Fruit fly (Drosophila melanogaster) whole organism, embryonic: ENCODE results near the gene MP1.

ENCODE experiments used
- ATbp ChIP-seq: fragments of 200-800 bp; sonication (Bioruptor generic); optimal IDR thresholded peaks from 2 replicates; lab custom pipeline; 2017; ENCODE audit warnings: missing biosample characterization, mild to moderate bottlenecking, missing genetic modification characterization, missing genetic modification reagents
- Asciz ChIP-seq: fragments of 200-800 bp; sonication (Bioruptor generic); optimal IDR thresholded peaks from 2 replicates; lab custom pipeline; 2017; ENCODE audit warnings: missing biosample characterization, mild to moderate bottlenecking, missing genetic modification characterization, missing genetic modification reagents
- B-H2 ChIP-seq: fragments of 200-800 bp; sonication (Bioruptor generic); optimal IDR thresholded peaks from 2 replicates; lab custom pipeline; 2018; ENCODE audit warnings: missing biosample characterization, mild to moderate bottlenecking, missing genetic modification characterization
- Bdp1 ChIP-seq: fragments of 200-800 bp; sonication (Bioruptor generic); optimal IDR thresholded peaks from 3 replicates; lab custom pipeline; 2016; ENCODE audit warnings: missing biosample characterization, missing genetic modification characterization
- CG11696 ChIP-seq: fragments of 200-800 bp; sonication (Bioruptor generic); IDR thresholded peaks from 2 replicates; pipeline ENCODE4 v1.3.6; 2022; ENCODE audit warnings: missing biosample characterization, missing genetic modification characterization
- CG14014 ChIP-seq: fragments of 200-800 bp; sonication (Bioruptor generic); IDR thresholded peaks from 2 replicates; pipeline ENCODE4 v1.3.6; 2022; ENCODE audit warnings: missing biosample characterization, missing genetic modification characterization
- CG15011 ChIP-seq: fragments of 200-800 bp; sonication (Bioruptor generic); optimal IDR thresholded peaks from 3 replicates; lab custom pipeline; 2018; ENCODE audit warnings: missing biosample characterization, mild to moderate bottlenecking, missing genetic modification characterization
- CG1529 ChIP-seq: fragments of 200-800 bp; sonication (Bioruptor generic); optimal IDR thresholded peaks from 3 replicates; lab custom pipeline; 2018; ENCODE audit warnings: missing biosample characterization, missing genetic modification characterization
- CG17328 ChIP-seq: fragments of 200-800 bp; sonication (Bioruptor generic); IDR thresholded peaks from 2 replicates; pipeline ENCODE4 v1.3.6; 2022; ENCODE audit warnings: missing biosample characterization, missing genetic modification characterization
- CG17359 ChIP-seq: fragments of 200-800 bp; sonication (Bioruptor generic); optimal IDR thresholded peaks from 3 replicates; lab custom pipeline; 2018; ENCODE audit warnings: missing biosample characterization, mild to moderate bottlenecking, missing genetic modification characterization, moderate library complexity
- CG17802 ChIP-seq: fragments of 200-800 bp; sonication (Bioruptor generic); optimal IDR thresholded peaks from 2 replicates; lab custom pipeline; 2018; ENCODE audit warnings: missing biosample characterization, mild to moderate bottlenecking, missing genetic modification characterization, moderate library complexity
- CG2199 ChIP-seq: fragments of 200-800 bp; sonication (Bioruptor generic); IDR thresholded peaks from 3 replicates; pipeline ENCODE4 v1.3.6; 2022; ENCODE audit warnings: missing biosample characterization, missing genetic modification characterization
- CG31224 ChIP-seq: fragments of 200-800 bp; sonication (Bioruptor generic); IDR thresholded peaks from 2 replicates; pipeline ENCODE4 v1.3.6; 2022; ENCODE audit warnings: missing biosample characterization, missing genetic modification characterization
- CG32767 ChIP-seq: fragments of 200-800 bp; sonication (Bioruptor generic); IDR thresholded peaks from 2 replicates; pipeline ENCODE4 v1.3.6; 2022; ENCODE audit warnings: missing biosample characterization, missing genetic modification characterization
- CG4730 ChIP-seq: fragments of 200-800 bp; sonication (Bioruptor generic); IDR thresholded peaks from 2 replicates; pipeline ENCODE4 v1.3.6; 2022; ENCODE audit warnings: missing biosample characterization, missing genetic modification characterization
- CG6683 ChIP-seq: fragments of 200-800 bp; sonication (Bioruptor generic); optimal IDR thresholded peaks from 2 replicates; lab custom pipeline; 2017; ENCODE audit warnings: missing biosample characterization, mild to moderate bottlenecking, missing genetic modification characterization, missing genetic modification reagents
- CG7839 ChIP-seq: fragments of 200-800 bp; sonication (Bioruptor generic); optimal IDR thresholded peaks from 3 replicates; lab custom pipeline; 2018; ENCODE audit warnings: missing biosample characterization, mild to moderate bottlenecking, missing genetic modification characterization, moderate library complexity
- CG9215 ChIP-seq: fragments of 200-800 bp; sonication (Bioruptor generic); IDR thresholded peaks from 2 replicates; pipeline ENCODE4 v1.3.6; 2022; ENCODE audit warnings: missing biosample characterization, missing genetic modification characterization
- CTCF ChIP-seq: fragments of 200-800 bp; sonication (Bioruptor generic); optimal IDR thresholded peaks from 2 replicates; lab custom pipeline; 2017; ENCODE audit warnings: missing biosample characterization, mild to moderate bottlenecking, missing genetic modification characterization, moderate library complexity
- Doc2 ChIP-seq: fragments of 200-800 bp; sonication (Bioruptor generic); IDR thresholded peaks from 2 replicates; pipeline ENCODE4 v1.3.6; 2022; ENCODE audit warnings: missing biosample characterization, missing genetic modification characterization
- Ets97D ChIP-seq: fragments of 200-800 bp; sonication (Bioruptor generic); optimal IDR thresholded peaks from 3 replicates; lab custom pipeline; 2016; ENCODE audit warnings: missing biosample characterization, missing genetic modification characterization
- HmgD ChIP-seq: fragments of 200-800 bp; sonication (Bioruptor generic); optimal IDR thresholded peaks from 3 replicates; lab custom pipeline; 2016; ENCODE audit warnings: missing biosample characterization, missing genetic modification characterization
- Max ChIP-seq: fragments of 200-800 bp; sonication (Bioruptor generic); optimal IDR thresholded peaks from 2 replicates; lab custom pipeline; 2016; ENCODE audit warnings: missing biosample characterization, mild to moderate bottlenecking, missing genetic modification characterization
- Myb ChIP-seq: fragments of 200-800 bp; sonication (Bioruptor generic); optimal IDR thresholded peaks from 2 replicates; lab custom pipeline; 2016; ENCODE audit warnings: missing biosample characterization, missing genetic modification characterization
- ab ChIP-seq: fragments of 200-800 bp; sonication (Bioruptor generic); optimal IDR thresholded peaks from 2 replicates; lab custom pipeline; 2016; ENCODE audit warnings: missing biosample characterization, missing genetic modification characterization
- abd-A ChIP-seq: fragments of 200-800 bp; sonication (Bioruptor generic); optimal IDR thresholded peaks from 3 replicates; lab custom pipeline; 2019; ENCODE audit warnings: missing biosample characterization, mild to moderate bottlenecking, missing genetic modification characterization, moderate library complexity
- ase ChIP-seq: fragments of 200-800 bp; sonication (Bioruptor generic); IDR thresholded peaks from 3 replicates; pipeline ENCODE4 v1.3.6; 2022; ENCODE audit warnings: missing biosample characterization, missing genetic modification characterization
- ash1 ChIP-seq: fragments of 200-800 bp; sonication (Bioruptor generic); optimal IDR thresholded peaks from 2 replicates; lab custom pipeline; 2018; ENCODE audit warnings: missing biosample characterization, mild to moderate bottlenecking, missing genetic modification characterization
- ato ChIP-seq: fragments of 200-800 bp; sonication (Bioruptor generic); IDR thresholded peaks from 2 replicates; pipeline ENCODE4 v1.3.6; 2022; ENCODE audit warnings: missing biosample characterization, missing genetic modification characterization; ENCODE audit not compliant: partially characterized antibody
- bowl ChIP-seq: fragments of 200-800 bp; sonication (Bioruptor generic); IDR thresholded peaks from 2 replicates; pipeline ENCODE4 v1.3.6; 2022; ENCODE audit warnings: missing biosample characterization, missing genetic modification characterization
- cad ChIP-seq: fragments of >200 bp; optimal IDR thresholded peaks from 2 replicates; lab custom pipeline; 2017; ENCODE audit warnings: missing biosample characterization, missing genetic modification characterization
- gem ChIP-seq: fragments of 200-800 bp; sonication (Bioruptor generic); optimal IDR thresholded peaks from 2 replicates; lab custom pipeline; 2019; ENCODE audit warnings: missing biosample characterization, mild to moderate bottlenecking, missing genetic modification characterization, moderate library complexity
- gfzf ChIP-seq: fragments of 200-800 bp; sonication (Bioruptor generic); optimal IDR thresholded peaks from 2 replicates; lab custom pipeline; 2016; ENCODE audit warnings: missing biosample characterization, mild to moderate bottlenecking, missing genetic modification characterization, moderate library complexity
- gsb ChIP-seq: fragments of 200-800 bp; sonication (Bioruptor generic); IDR thresholded peaks from 2 replicates; pipeline ENCODE4 v1.3.6; 2022; ENCODE audit warnings: missing biosample characterization, missing genetic modification characterization
- jing ChIP-seq: fragments of 200-800 bp; sonication (Bioruptor generic); optimal IDR thresholded peaks from 2 replicates; lab custom pipeline; 2018; ENCODE audit warnings: missing biosample characterization, mild to moderate bottlenecking, missing genetic modification characterization
- kay ChIP-seq: fragments of 200-800 bp; sonication (Bioruptor generic); optimal IDR thresholded peaks from 2 replicates; lab custom pipeline; 2016; ENCODE audit warnings: missing biosample characterization, missing genetic modification characterization
- nau ChIP-seq: fragments of 200-800 bp; sonication (Bioruptor generic); optimal IDR thresholded peaks from 3 replicates; lab custom pipeline; 2017; ENCODE audit warnings: missing biosample characterization, mild to moderate bottlenecking, missing genetic modification characterization, missing genetic modification reagents
- pan ChIP-seq, 4 experiments: fragments of >200 bp in 3 of 4; fragments of 200-800 bp in 1 of 4; sonication (Bioruptor generic) in 1 of 4; optimal IDR thresholded peaks in 3 of 4; IDR thresholded peaks in 1 of 4; 2 replicates each; pipeline versions ENCODE4 v1.3.6 to Lab custom; 2017 to 2022; ENCODE audit warnings: missing biosample characterization in 2 of 4, missing genetic modification characterization in 2 of 4, mixed read lengths in 1 of 4
- phol ChIP-seq: fragments of 200-800 bp; sonication (Bioruptor generic); optimal IDR thresholded peaks from 3 replicates; lab custom pipeline; 2018; ENCODE audit warnings: missing biosample characterization, mild to moderate bottlenecking, missing genetic modification characterization, moderate library complexity
- salm ChIP-seq: fragments of 200-800 bp; sonication (Bioruptor generic); optimal IDR thresholded peaks from 2 replicates; lab custom pipeline; 2018; ENCODE audit warnings: missing biosample characterization, mild to moderate bottlenecking, missing genetic modification characterization
- sd ChIP-seq: fragments of 200-800 bp; sonication (Bioruptor generic); optimal IDR thresholded peaks from 3 replicates; lab custom pipeline; 2018; ENCODE audit warnings: missing biosample characterization, mild to moderate bottlenecking, missing genetic modification characterization, moderate library complexity
- sens ChIP-seq: fragments of 200-800 bp; sonication (Bioruptor generic); peaks from one replicate; lab custom pipeline; 2016; ENCODE audit warnings: missing biosample characterization, missing genetic modification characterization
- slp2 ChIP-seq: fragments of 200-800 bp; sonication (Bioruptor generic); optimal IDR thresholded peaks from 2 replicates; lab custom pipeline; 2016; ENCODE audit warnings: missing biosample characterization, missing genetic modification characterization
- sob ChIP-seq: fragments of 200-800 bp; sonication (Bioruptor generic); IDR thresholded peaks from 2 replicates; pipeline ENCODE4 v1.3.6; 2022; ENCODE audit warnings: missing biosample characterization, missing genetic modification characterization
- tgo ChIP-seq: fragments of 200-800 bp; sonication (Bioruptor generic); IDR thresholded peaks from 3 replicates; pipeline ENCODE4 v1.3.6; 2022; ENCODE audit warnings: missing biosample characterization, missing genetic modification characterization
- tll ChIP-seq, 2 experiments: fragments of 200-800 bp in 1 of 2; fragments of >200 bp in 1 of 2; sonication (Bioruptor generic) in 1 of 2; optimal IDR thresholded peaks; 2 replicates each; lab custom pipeline; 2017 to 2019; ENCODE audit warnings: missing biosample characterization in 2 of 2, missing genetic modification characterization in 2 of 2, mild to moderate bottlenecking in 1 of 2, moderate library complexity in 1 of 2
- tna ChIP-seq: fragments of 200-800 bp; sonication (Bioruptor generic); IDR thresholded peaks from 2 replicates; pipeline ENCODE4 v1.3.6; 2022; ENCODE audit warnings: missing biosample characterization, missing genetic modification characterization; ENCODE audit not compliant: partially characterized antibody
- ttk ChIP-seq: fragments of 200-800 bp; sonication (Bioruptor generic); IDR thresholded peaks from 2 replicates; pipeline ENCODE4 v2.1.2; 2022; ENCODE audit warnings: missing biosample characterization, missing genetic modification characterization
- unc-4 ChIP-seq: fragments of 200-800 bp; sonication (Bioruptor generic); IDR thresholded peaks from 2 replicates; pipeline ENCODE4 v1.3.6; 2022; ENCODE audit warnings: missing biosample characterization, missing genetic modification characterization; ENCODE audit not compliant: partially characterized antibody
- zf30C ChIP-seq: fragments of 200-800 bp; sonication (Bioruptor generic); optimal IDR thresholded peaks from 3 replicates; lab custom pipeline; 2018; ENCODE audit warnings: missing biosample characterization, mild to moderate bottlenecking, missing genetic modification characterization

The MP1 gene

DNA sequence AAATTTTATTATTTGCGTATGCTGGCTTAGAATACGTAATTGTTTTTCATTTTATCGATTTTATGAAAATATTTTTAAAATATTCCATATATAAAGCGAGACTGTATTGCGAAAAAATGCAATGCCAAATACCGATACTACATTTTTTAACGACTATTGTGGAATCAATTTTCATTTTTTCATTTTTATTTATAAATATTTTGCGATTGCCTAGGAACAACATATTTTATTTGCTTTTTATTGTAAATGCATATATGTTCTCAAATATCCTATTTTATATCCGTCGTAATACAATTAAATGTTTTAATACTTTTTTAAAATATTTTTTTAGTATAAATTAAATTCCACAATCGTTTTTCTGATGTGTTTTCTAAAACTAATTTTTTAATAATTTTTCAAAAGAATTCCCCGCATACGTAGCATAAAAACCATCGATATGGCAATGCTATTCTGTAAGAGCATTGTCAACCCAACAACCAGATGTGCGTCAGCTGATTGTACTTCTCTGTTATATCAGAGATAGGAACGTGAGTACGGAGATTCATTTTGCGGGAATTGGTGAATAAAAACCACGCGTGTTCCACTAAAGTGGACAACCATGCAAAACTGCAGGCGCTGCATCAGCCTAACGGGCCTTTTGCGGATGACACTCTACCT, 3.5 kb downstream of the MP1 start, which contains the start of gene Suv3 (continued):
- TF ChIP-seq gfzf (GFP tag; lab: Kevin White, UChicago) (no peak), CTCF (GFP tag; lab: Kevin White, UChicago) (no peak), CG1529 (GFP tag; lab: Kevin White, UChicago) (no peak), Ets97D (GFP tag; lab: Kevin White, UChicago) (no peak), CG9215 (GFP tag; lab: Robert Waterston, UW) (peak; percentile 83), CG31224 (GFP tag; lab: Robert Waterston, UW) (no peak), B-H2 (GFP tag; lab: Kevin White, UChicago) (peak; percentile 43), CG32767 (GFP tag; lab: Robert Waterston, UW) (no peak), ttk (GFP tag; lab: Robert Waterston, UW) (no peak), CG17802 (tag; lab: Kevin White, UChicago) (no peak), CG6683 (GFP tag; lab: Kevin White, UChicago) (no peak), pan (optimal IDR thresholded peaks at IDR 0.05; lab: Kevin White, UChicago) (no peak), pan (GFP tag; optimal IDR thresholded peaks at IDR 0.05 in 1 of 2, IDR thresholded peaks at IDR 0.05 in 1 of 2) (peak in 1 of 2 experiments; percentile 36), gsb (GFP tag; lab: Robert Waterston, UW) (no peak), abd-A (tag; lab: Kevin White, UChicago) (no peak), ase (GFP tag; lab: Robert Waterston, UW) (no peak), kay (GFP tag; lab: Kevin White, UChicago) (no peak), HmgD (GFP tag; lab: Kevin White, UChicago) (no peak), phol (peak; percentile 60), CG4730 (GFP tag; lab: Robert Waterston, UW) (no peak), CG17359 (tag; lab: Kevin White, UChicago) (no peak), ash1 (GFP tag; lab: Kevin White, UChicago) (no peak), CG7839 (peak; percentile 56), CG2199 (GFP tag; lab: Robert Waterston, UW) (no peak), ATbp (GFP tag; lab: Kevin White, UChicago) (no peak), salm (tag; lab: Kevin White, UChicago) (no peak), jing (GFP tag; lab: Kevin White, UChicago) (no peak), CG17328 (peak; percentile 15; the same call in 1 of the 2 replicates), sob (GFP tag; lab: Robert Waterston, UW) (0 out of 2 replicates have a peak, but pooled peaks have one; percentile 23), tgo (no peak; the same call in 2 of the 3 replicates), bowl (GFP tag; lab: Robert Waterston, UW) (no peak), ab (GFP tag; lab: Kevin White, UChicago) (no peak), unc-4 (GFP tag; lab: Robert Waterston, UW) (no peak), Myb (GFP tag; lab: Kevin White, UChicago) (no peak), zf30C (no peak), cad (GFP tag; lab: Kevin White, UChicago) (no peak), Doc2 (GFP tag; lab: Robert Waterston, UW) (no peak), tna (GFP tag; lab: Robert Waterston, UW) (no peak), gem (tag; lab: Kevin White, UChicago) (peak; percentile 69), CG11696 (no peak), CG15011 (GFP tag; lab: Kevin White, UChicago) (no peak), tll (GFP tag; optimal IDR thresholded peaks at IDR 0.05; lab: Kevin White, UChicago) (no peak), CG14014 (GFP tag; lab: Robert Waterston, UW) (no peak), Bdp1 (no peak), ato (GFP tag; lab: Robert Waterston, UW) (no peak), sens (GFP tag; lab: Kevin White, UChicago) (peak; percentile 12), slp2 (GFP tag; lab: Kevin White, UChicago) (no peak), nau (GFP tag; lab: Kevin White, UChicago) (no peak), Max (GFP tag; lab: Kevin White, UChicago) (no peak), sd (tag; lab: Kevin White, UChicago) (no peak), Asciz (GFP tag; lab: Kevin White, UChicago) (no peak)
